Worm (Caenorhabditis elegans): ENCODE data around the gene mob-2.
A peak's percentile ranks its signal among the peaks of the same experiment; 100 is the strongest.

The mob-2 gene

DNA sequence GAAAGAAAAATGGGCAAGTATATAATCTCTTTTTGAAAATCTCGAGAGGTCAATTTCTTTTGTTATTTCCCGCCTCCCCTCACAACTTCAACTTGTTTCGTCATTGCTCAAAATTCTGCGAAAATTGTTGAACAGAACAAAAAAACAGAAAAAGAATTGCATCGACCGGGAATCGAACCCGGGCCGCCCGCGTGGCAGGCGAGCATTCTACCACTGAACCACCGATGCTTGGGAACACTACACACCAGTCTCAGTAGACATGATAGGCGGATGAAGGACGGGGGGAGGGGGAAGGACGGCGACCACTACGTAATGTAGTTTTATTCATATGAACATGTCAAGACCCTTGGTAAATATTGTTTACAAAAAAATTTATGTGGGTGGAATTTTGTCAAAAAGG is 48.8 kb downstream of the mob-2 start (continued):
- TF ChIP-seq syd-9 (tag; optimal IDR thresholded peaks at IDR 0.05), result peak; percentile 75
- TF ChIP-seq pag-3 (tag; optimal IDR thresholded peaks at IDR 0.05; ENCODE audit: borderline replicate concordance), result no peak
- TF ChIP-seq ceh-14 (tag; optimal IDR thresholded peaks at IDR 0.05), result peak; percentile 94
- TF ChIP-seq lin-11 (tag; optimal IDR thresholded peaks at IDR 0.05), result peak; percentile 92
- peak; percentile 87 for TF ChIP-seq ztf-16 (tag; optimal IDR thresholded peaks at IDR 0.05)
- TF ChIP-seq tbx-7 (tag; optimal IDR thresholded peaks at IDR 0.05), result peak; percentile 7
- TF ChIP-seq odd-2 (tag; optimal IDR thresholded peaks at IDR 0.05), result peak; percentile 74
- TF ChIP-seq K02D7.2 (tag; optimal IDR thresholded peaks at IDR 0.05), result peak; percentile 90
- peak; percentile 91 for TF ChIP-seq C08G9.2 (tag; optimal IDR thresholded peaks at IDR 0.05)
- peak; percentile 93 for TF ChIP-seq sdc-2 (tag; optimal IDR thresholded peaks at IDR 0.05)
- TF ChIP-seq ceh-31 (tag; optimal IDR thresholded peaks at IDR 0.05), result peak; percentile 86
- no peak for TF ChIP-seq ceh-30 (tag; optimal IDR thresholded peaks at IDR 0.05)
- TF ChIP-seq ceh-34 (tag; optimal IDR thresholded peaks at IDR 0.05), result peak; percentile 96
- peak; percentile 49 for TF ChIP-seq rnt-1 (tag; optimal IDR thresholded peaks at IDR 0.05)
- TF ChIP-seq pros-1 (tag; optimal IDR thresholded peaks at IDR 0.05), result peak; percentile 37
- TF ChIP-seq ceh-19 (GFP tag; optimal IDR thresholded peaks at IDR 0.05), result peak; percentile 92
- TF ChIP-seq Y22D7AL.16 (tag; optimal IDR thresholded peaks at IDR 0.05), result peak; percentile 87
- peak; percentile 97 for TF ChIP-seq unc-3 (GFP tag; conservative IDR thresholded peaks at IDR 0.05)
- peak; percentile 62 for TF ChIP-seq unc-3 (tag; optimal IDR thresholded peaks at IDR 0.05)
- TF ChIP-seq tbx-2 (tag; optimal IDR thresholded peaks at IDR 0.05), result peak; percentile 93
- TF ChIP-seq pha-2 (tag; optimal IDR thresholded peaks at IDR 0.05), result peak; percentile 94
- TF ChIP-seq T23F11.4 (GFP tag; optimal IDR thresholded peaks at IDR 0.05), result peak; percentile 83
- TF ChIP-seq pha-4 (tag; optimal IDR thresholded peaks at IDR 0.05), result no peak
- TF ChIP-seq gmeb-2 (tag; optimal IDR thresholded peaks at IDR 0.05), result peak; percentile 92
- TF ChIP-seq elt-4 (tag; optimal IDR thresholded peaks at IDR 0.05), result no peak
- peak; percentile 93 for TF ChIP-seq ttx-3 (tag; optimal IDR thresholded peaks at IDR 0.05)
- TF ChIP-seq fax-1 (tag; optimal IDR thresholded peaks at IDR 0.05), result peak; percentile 59

DNA sequence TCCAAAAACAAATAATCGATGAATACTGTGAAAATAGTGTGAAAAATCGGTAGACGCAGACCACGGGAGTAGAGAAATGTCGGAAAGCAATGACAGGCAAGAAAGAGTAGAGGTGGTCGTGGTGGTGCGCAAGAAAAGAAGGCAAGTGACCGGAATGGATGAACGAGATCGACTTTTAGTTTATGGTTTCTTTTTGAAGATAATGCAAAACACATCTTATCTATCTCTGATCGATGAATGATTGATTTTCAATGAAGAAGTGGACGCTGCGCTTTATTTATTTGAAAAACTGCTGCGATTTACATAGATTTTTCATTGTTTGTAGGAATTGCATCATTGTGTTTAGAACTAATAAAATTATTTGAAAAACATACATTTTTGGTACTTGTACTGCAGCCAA is 50.0 kb downstream of the mob-2 start:
- TF ChIP-seq gmeb-2 (tag; optimal IDR thresholded peaks at IDR 0.05) (no peak), lim-6 (tag; optimal IDR thresholded peaks at IDR 0.05) (no peak), ceh-34 (tag; optimal IDR thresholded peaks at IDR 0.05) (no peak), ceh-22 (tag; optimal IDR thresholded peaks at IDR 0.05) (no peak), nfya-1 (tag; optimal IDR thresholded peaks at IDR 0.05) (no peak), ceh-14 (tag; optimal IDR thresholded peaks at IDR 0.05) (no peak), ceh-48 (tag; optimal IDR thresholded peaks at IDR 0.05) (no peak), pax-1 (tag; optimal IDR thresholded peaks at IDR 0.05) (no peak)

DNA sequence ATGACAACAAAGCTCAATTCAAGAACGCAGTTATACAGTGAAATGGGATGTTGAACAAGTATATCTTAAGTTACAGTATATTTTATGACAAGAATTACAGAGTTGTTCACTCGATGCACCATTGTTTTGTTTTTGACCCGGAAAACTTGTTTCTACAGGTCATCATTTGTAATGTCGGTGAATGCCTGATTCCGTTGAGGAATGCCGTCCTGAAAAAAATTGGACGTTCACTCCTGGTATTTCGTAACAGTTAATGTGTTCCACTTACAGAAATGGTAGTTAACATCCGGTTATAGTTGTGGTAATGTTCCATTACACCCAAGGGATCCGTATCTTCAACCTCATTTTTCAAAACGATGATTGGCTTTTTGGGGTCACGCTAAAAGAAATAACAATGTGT is 53.5 kb downstream of the mob-2 start:
- TF ChIP-seq hlh-13 (GFP tag; optimal IDR thresholded peaks at IDR 0.05) (no peak), ama-1 (optimal IDR thresholded peaks at IDR 0.05) (no peak), ztf-16 (tag; optimal IDR thresholded peaks at IDR 0.05) (no peak), ceh-18 (tag; optimal IDR thresholded peaks at IDR 0.05) (no peak)

DNA sequence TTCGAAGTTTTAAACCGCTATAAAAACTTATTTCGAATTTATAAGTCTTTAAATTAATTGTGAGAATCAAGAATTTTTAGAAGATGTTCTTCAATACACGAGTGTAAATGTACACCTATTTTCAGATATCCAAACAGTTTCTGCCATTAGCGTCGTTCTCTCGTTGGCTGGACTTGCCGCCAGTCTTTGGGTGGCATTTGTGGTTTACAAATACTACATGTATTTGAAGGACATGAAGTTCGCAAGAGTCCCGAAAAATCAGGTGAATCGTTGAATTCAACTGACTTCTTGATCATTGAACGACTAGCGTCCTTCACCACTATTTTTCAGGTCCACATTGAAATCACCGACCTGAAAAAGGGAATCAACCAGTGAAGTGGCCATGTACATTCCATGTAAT is 54.2 kb downstream of the mob-2 start:
- TF ChIP-seq ahr-1 (tag; optimal IDR thresholded peaks at IDR 0.05), result no peak
- TF ChIP-seq hlh-15 (tag; optimal IDR thresholded peaks at IDR 0.05), result no peak
- no peak for TF ChIP-seq madf-2 (tag; optimal IDR thresholded peaks at IDR 0.05)
- TF ChIP-seq dve-1 (tag; optimal IDR thresholded peaks at IDR 0.05), result no peak
- no peak for TF ChIP-seq sdc-2 (tag; optimal IDR thresholded peaks at IDR 0.05)
- no peak for TF ChIP-seq nfya-1 (tag; optimal IDR thresholded peaks at IDR 0.05)
- no peak for TF ChIP-seq fax-1 (tag; optimal IDR thresholded peaks at IDR 0.05)
- no peak for TF ChIP-seq unc-3 (GFP tag; conservative IDR thresholded peaks at IDR 0.05)
- no peak for TF ChIP-seq unc-3 (tag; optimal IDR thresholded peaks at IDR 0.05)
- TF ChIP-seq ceh-14 (tag; optimal IDR thresholded peaks at IDR 0.05), result no peak
- TF ChIP-seq pha-2 (tag; optimal IDR thresholded peaks at IDR 0.05), result no peak
- no peak for TF ChIP-seq odd-2 (tag; optimal IDR thresholded peaks at IDR 0.05)
- no peak for TF ChIP-seq C38D4.7 (GFP tag; optimal IDR thresholded peaks at IDR 0.05)
- no peak for TF ChIP-seq pha-4 (tag; optimal IDR thresholded peaks at IDR 0.05)
- no peak for TF ChIP-seq ceh-9 (tag; optimal IDR thresholded peaks at IDR 0.05)
- TF ChIP-seq ceh-2 (tag; optimal IDR thresholded peaks at IDR 0.05), result no peak
- no peak for TF ChIP-seq ceh-18 (tag; optimal IDR thresholded peaks at IDR 0.05)
- no peak for TF ChIP-seq K09A11.1 (tag; optimal IDR thresholded peaks at IDR 0.05; ENCODE audit: insufficient read depth)
- TF ChIP-seq elt-2 (tag; optimal IDR thresholded peaks at IDR 0.05), result no peak
- no peak for TF ChIP-seq ttx-3 (tag; optimal IDR thresholded peaks at IDR 0.05)
- no peak for TF ChIP-seq eyg-1 (tag; optimal IDR thresholded peaks at IDR 0.05)
